Worm (Caenorhabditis elegans) whole organism, late embryonic: ENCODE data around the gene C36C5.12.

Experiments used
- C08G9.2 ChIP-seq: sonication (generic microtip); optimal IDR thresholded peaks from 2 replicates; lab custom pipeline; 2016; ENCODE audit warnings: mild to moderate bottlenecking, missing genetic modification characterization, moderate library complexity, missing compliant biosample characterization
- C38D4.7 ChIP-seq: fragments of 200-800 bp; sonication (Bioruptor generic); optimal IDR thresholded peaks from 2 replicates; lab custom pipeline; 2018; ENCODE audit warnings: mild to moderate bottlenecking, missing genetic modification characterization, moderate library complexity, missing compliant biosample characterization
- K02D7.2 ChIP-seq: sonication (generic microtip); optimal IDR thresholded peaks from 2 replicates; lab custom pipeline; 2017; ENCODE audit warnings: mild to moderate bottlenecking, missing genetic modification characterization, missing compliant biosample characterization
- K09A11.1 ChIP-seq: sonication (generic microtip); optimal IDR thresholded peaks from 2 replicates; lab custom pipeline; 2017; ENCODE audit warnings: antibody characterized with exemption, mild to moderate bottlenecking, missing genetic modification characterization, missing compliant biosample characterization; ENCODE audit not compliant: insufficient read depth
- T23F11.4 ChIP-seq: fragments of 200-800 bp; sonication (Bioruptor generic); optimal IDR thresholded peaks from 2 replicates; lab custom pipeline; 2018; ENCODE audit warnings: mild to moderate bottlenecking, missing genetic modification characterization, missing compliant biosample characterization
- Y22D7AL.16 ChIP-seq: sonication (generic microtip); optimal IDR thresholded peaks from 2 replicates; lab custom pipeline; 2016; ENCODE audit warnings: missing genetic modification characterization, missing compliant biosample characterization
- ama-1 ChIP-seq: fragments of 150-350 bp; optimal IDR thresholded peaks from 2 replicates; lab custom pipeline; 2014
- ceh-14 ChIP-seq: sonication (generic microtip); optimal IDR thresholded peaks from 2 replicates; lab custom pipeline; 2016; ENCODE audit warnings: missing genotype, missing genetic modification characterization, missing compliant biosample characterization
- ceh-18 ChIP-seq: sonication (generic microtip); optimal IDR thresholded peaks from 2 replicates; lab custom pipeline; 2016; ENCODE audit warnings: missing genetic modification characterization, missing compliant biosample characterization
- ceh-22 ChIP-seq: sonication (generic microtip); optimal IDR thresholded peaks from 2 replicates; lab custom pipeline; 2017; ENCODE audit warnings: missing biosample characterization, missing genetic modification characterization
- ceh-24 ChIP-seq: sonication (generic microtip); optimal IDR thresholded peaks from 2 replicates; lab custom pipeline; 2016; ENCODE audit warnings: mild to moderate bottlenecking, missing genetic modification characterization, missing compliant biosample characterization
- ceh-30 ChIP-seq: fragments of 150-350 bp; optimal IDR thresholded peaks from 2 replicates; lab custom pipeline; 2014; ENCODE audit warnings: missing biosample characterization, missing genetic modification characterization
- ceh-45 ChIP-seq: fragments of 200-800 bp; sonication (Bioruptor generic); IDR thresholded peaks from 2 replicates; pipeline ENCODE4 v1.3.6; 2022; ENCODE audit warnings: missing genetic modification reagents, missing genetic modification characterization, missing compliant biosample characterization
- che-1 ChIP-seq: sonication (generic microtip); optimal IDR thresholded peaks from 2 replicates; lab custom pipeline; 2016; ENCODE audit warnings: mild to moderate bottlenecking, missing genetic modification characterization, missing compliant biosample characterization
- elt-2 ChIP-seq: sonication (generic microtip); optimal IDR thresholded peaks from 2 replicates; lab custom pipeline; 2016; ENCODE audit warnings: missing genetic modification reagents, missing genetic modification characterization, missing compliant biosample characterization
- eyg-1 ChIP-seq: sonication (generic microtip); optimal IDR thresholded peaks from 2 replicates; lab custom pipeline; 2016; ENCODE audit warnings: missing genotype, missing genetic modification characterization, missing compliant biosample characterization
- fkh-6 ChIP-seq: sonication (generic microtip); optimal IDR thresholded peaks from 2 replicates; lab custom pipeline; 2016; ENCODE audit warnings: missing genetic modification characterization, missing compliant biosample characterization
- hlh-13 ChIP-seq: fragments of 200-800 bp; sonication (Bioruptor generic); optimal IDR thresholded peaks from 2 replicates; lab custom pipeline; 2018; ENCODE audit warnings: mild to moderate bottlenecking, missing genetic modification characterization, missing compliant biosample characterization
- hlh-15 ChIP-seq: sonication (generic microtip); optimal IDR thresholded peaks from 2 replicates; lab custom pipeline; 2016; ENCODE audit warnings: missing genetic modification characterization, missing compliant biosample characterization
- hlh-30 ChIP-seq: sonication (generic microtip); optimal IDR thresholded peaks from 2 replicates; lab custom pipeline; 2017; ENCODE audit warnings: antibody characterized with exemption, missing genetic modification characterization, missing compliant biosample characterization; ENCODE audit not compliant: insufficient read depth
- hlh-6 ChIP-seq: sonication (generic microtip); optimal IDR thresholded peaks from 2 replicates; lab custom pipeline; 2016; ENCODE audit warnings: missing genotype, missing genetic modification characterization, missing compliant biosample characterization
- hlh-8 ChIP-seq: sonication (generic microtip); optimal IDR thresholded peaks from 2 replicates; lab custom pipeline; 2016; ENCODE audit warnings: missing genotype, missing genetic modification characterization, missing compliant biosample characterization
- lim-6 ChIP-seq: sonication (generic microtip); optimal IDR thresholded peaks from 2 replicates; lab custom pipeline; 2016; ENCODE audit warnings: missing genetic modification characterization, missing compliant biosample characterization
- madf-2 ChIP-seq: sonication (generic microtip); optimal IDR thresholded peaks from 2 replicates; lab custom pipeline; 2017; ENCODE audit warnings: missing genetic modification characterization, missing compliant biosample characterization
- mec-3 ChIP-seq: sonication (generic microtip); optimal IDR thresholded peaks from 2 replicates; lab custom pipeline; 2016; ENCODE audit warnings: borderline replicate concordance, missing genetic modification characterization, missing compliant biosample characterization
- nhr-11 ChIP-seq: fragments of 150-350 bp; optimal IDR thresholded peaks from 2 replicates; lab custom pipeline; 2014; ENCODE audit warnings: missing biosample characterization, missing genetic modification characterization
- npax-4 ChIP-seq: sonication (generic microtip); optimal IDR thresholded peaks from 2 replicates; lab custom pipeline; 2016; ENCODE audit warnings: missing genetic modification characterization, missing compliant biosample characterization
- odd-2 ChIP-seq: sonication (generic microtip); optimal IDR thresholded peaks from 2 replicates; lab custom pipeline; 2017; ENCODE audit warnings: antibody characterized with exemption, mild to moderate bottlenecking, missing genetic modification characterization, missing compliant biosample characterization
- pax-1 ChIP-seq: fragments of 150-350 bp; optimal IDR thresholded peaks from 2 replicates; lab custom pipeline; 2014; ENCODE audit warnings: missing biosample characterization, missing genetic modification characterization
- pqm-1 ChIP-seq: sonication (generic microtip); optimal IDR thresholded peaks from 2 replicates; lab custom pipeline; 2016; ENCODE audit warnings: missing genetic modification characterization, missing compliant biosample characterization
- sdc-2 ChIP-seq: sonication (generic microtip); optimal IDR thresholded peaks from 2 replicates; lab custom pipeline; 2016; ENCODE audit warnings: missing genotype, missing genetic modification characterization, missing compliant biosample characterization
- sox-2 ChIP-seq: fragments of 200-800 bp; sonication (Bioruptor generic); IDR thresholded peaks from 2 replicates; pipeline ENCODE4 v1.3.6; 2022; ENCODE audit warnings: missing genetic modification reagents, missing genetic modification characterization, missing compliant biosample characterization
- sox-4 ChIP-seq: sonication (generic microtip); optimal IDR thresholded peaks from 2 replicates; lab custom pipeline; 2017; ENCODE audit warnings: mild to moderate bottlenecking, missing genetic modification characterization, inconsistent platforms, missing compliant biosample characterization
- syd-9 ChIP-seq: sonication (generic microtip); optimal IDR thresholded peaks from 2 replicates; lab custom pipeline; 2016; ENCODE audit warnings: mild to moderate bottlenecking, missing genetic modification characterization, moderate library complexity, missing compliant biosample characterization
- tbx-7 ChIP-seq: sonication (generic microtip); optimal IDR thresholded peaks from 2 replicates; lab custom pipeline; 2016; ENCODE audit warnings: missing genotype, missing genetic modification characterization, missing compliant biosample characterization
- unc-42 ChIP-seq: sonication (generic microtip); optimal IDR thresholded peaks from 2 replicates; lab custom pipeline; 2016; ENCODE audit warnings: missing genotype, missing genetic modification characterization, missing compliant biosample characterization
- unc-86 ChIP-seq: sonication (generic microtip); optimal IDR thresholded peaks from 2 replicates; lab custom pipeline; 2016; ENCODE audit warnings: missing genetic modification characterization, missing compliant biosample characterization
- ztf-16 ChIP-seq: sonication (generic microtip); optimal IDR thresholded peaks from 2 replicates; lab custom pipeline; 2017; ENCODE audit warnings: missing genetic modification characterization, missing compliant biosample characterization

The C36C5.12 gene

ce11 chrV:3122403-3122802 is 36.7 kb downstream of the C36C5.12 start:
- TF ChIP-seq che-1 (tag; lab: Kevin White, UChicago) (no peak), K09A11.1 (no peak), T23F11.4 (no peak)
- TF ChIP-seq, all 69 proteins: peak for 0

- no peak for TF ChIP-seq pax-1 (tag; lab: Kevin White, UChicago)
- TF ChIP-seq hlh-8 (tag; lab: Kevin White, UChicago) = no peak
- no peak for TF ChIP-seq ceh-30 (tag; lab: Kevin White, UChicago)
- no peak for TF ChIP-seq npax-4 (tag; lab: Kevin White, UChicago)
- no peak for TF ChIP-seq ceh-18
- no peak for TF ChIP-seq sox-2 (GFP tag; lab: Robert Waterston, UW)
- no peak for TF ChIP-seq fkh-6 (tag; lab: Kevin White, UChicago)
- no peak for TF ChIP-seq sdc-2 (tag; lab: Kevin White, UChicago)
- TF ChIP-seq eyg-1 = no peak
- no peak for TF ChIP-seq C08G9.2
- TF ChIP-seq ceh-14 = no peak
- no peak for TF ChIP-seq K09A11.1
- TF ChIP-seq odd-2 (tag; lab: Kevin White, UChicago) = no peak
- no peak for TF ChIP-seq ceh-24 (tag; lab: Kevin White, UChicago)
- TF ChIP-seq nhr-11 (tag; lab: Kevin White, UChicago) = no peak
- no peak for TF ChIP-seq mec-3
- no peak for TF ChIP-seq ceh-45 (GFP tag; lab: Robert Waterston, UW)
- TF ChIP-seq ama-1 (lab: Kevin White, UChicago) = no peak
- TF ChIP-seq pqm-1 = no peak
These were observed 37.4 kb downstream of the C36C5.12 start, which contains the start of gene srt-56 for ce11 chrV:3121743-3122142. Gene srt-56, minus strand, starts transcription at chrV:3121843.

ce11 chrV:3119185-3119584 is 40.0 kb downstream of the C36C5.12 start:
- TF ChIP-seq ama-1 (lab: Kevin White, UChicago) = no peak
- TF ChIP-seq hlh-30 (tag; lab: Kevin White, UChicago) = no peak
- TF ChIP-seq ceh-22 (tag; lab: Kevin White, UChicago) = no peak
- TF ChIP-seq ceh-14 = no peak
- TF ChIP-seq tbx-7 = no peak
- TF ChIP-seq, all 69 proteins: peak for 0

ce11 chrV:3118167-3118566 is 41.0 kb downstream of the C36C5.12 start, which contains the start of gene clec-210:
Gene clec-210, plus strand, starts transcription at chrV:3118377.
- TF ChIP-seq Y22D7AL.16 (no peak), C38D4.7 (no peak), unc-86 (no peak), lim-6 (tag; lab: Kevin White, UChicago) (no peak), odd-2 (tag; lab: Kevin White, UChicago) (no peak), unc-42 (tag; lab: Kevin White, UChicago) (no peak), elt-2 (tag; lab: Kevin White, UChicago) (peak; percentile 1), K09A11.1 (no peak)
- TF ChIP-seq, all 69 proteins: peak for 1

- TF ChIP-seq sox-4 (tag; lab: Kevin White, UChicago) = no peak
These were observed 44.2 kb downstream of the C36C5.12 start, which contains the start of gene Y73C8C.3 for ce11 chrV:3114973-3115372. Gene Y73C8C.3, plus strand, starts transcription at chrV:3115273.

- no peak for TF ChIP-seq madf-2 (tag; lab: Kevin White, UChicago)
- no peak for TF ChIP-seq hlh-6 (tag; lab: Kevin White, UChicago)
- no peak for TF ChIP-seq K02D7.2
- no peak for TF ChIP-seq ceh-24 (tag; lab: Kevin White, UChicago)
- no peak for TF ChIP-seq ztf-16 (tag; lab: Kevin White, UChicago)
- TF ChIP-seq hlh-15 (tag; lab: Kevin White, UChicago) = no peak
- no peak for TF ChIP-seq syd-9
- no peak for TF ChIP-seq hlh-13 (GFP tag; lab: Kevin White, UChicago)
- no peak for TF ChIP-seq hlh-30 (tag; lab: Kevin White, UChicago)
These were observed 45.4 kb downstream of the C36C5.12 start, which contains the start of gene Y73C8C.8 for ce11 chrV:3113751-3114150. Gene Y73C8C.8, minus strand, starts transcription at chrV:3113851.
